Worm (Caenorhabditis elegans): ENCODE results near the gene pygo-1.

DNA sequence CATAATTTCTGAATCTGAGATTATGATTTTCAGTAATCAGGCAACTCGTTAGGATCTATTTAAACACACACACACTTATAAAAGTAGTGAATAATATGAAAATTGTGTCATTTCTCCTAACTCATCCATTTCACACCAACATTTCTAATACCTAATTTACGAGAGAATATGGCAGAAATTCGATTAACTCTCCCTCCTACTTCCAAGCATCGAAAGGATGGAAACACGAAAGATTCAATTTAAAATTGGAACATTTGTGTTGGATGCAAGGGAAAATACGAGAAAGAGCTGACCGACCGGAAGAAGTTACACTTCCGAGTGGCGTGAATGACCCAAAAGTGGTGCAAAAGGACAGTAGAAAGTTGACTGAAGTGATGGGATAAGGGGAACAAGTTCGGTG is 25.9 kb downstream of the pygo-1 start:
- TF ChIP-seq nhr-25 (tag; optimal IDR thresholded peaks at IDR 0.05; ENCODE audit: borderline replicate concordance, insufficient read depth): no peak
- TF ChIP-seq tra-1 (GFP tag; IDR thresholded peaks at IDR 0.05): no peak
- no peak for TF ChIP-seq mdt-29 (GFP tag; IDR thresholded peaks at IDR 0.05)
- TF ChIP-seq unc-62 (GFP tag; optimal IDR thresholded peaks at IDR 0.05 in 1 of 2): no peak
- TF ChIP-seq unc-62 (tag; optimal IDR thresholded peaks at IDR 0.05): no peak
- TF ChIP-seq lin-38 (GFP tag; IDR thresholded peaks at IDR 0.05): no peak
- no peak for TF ChIP-seq madf-9 (GFP tag; conservative IDR thresholded peaks at IDR 0.05)
- TF ChIP-seq F37D6.2 (tag; optimal IDR thresholded peaks at IDR 0.05): no peak
- no peak for TF ChIP-seq R02D3.7 (tag; optimal IDR thresholded peaks at IDR 0.05)
- TF ChIP-seq T26A8.4 (GFP tag; IDR thresholded peaks at IDR 0.05): no peak
- TF ChIP-seq nhr-76 (tag; optimal IDR thresholded peaks at IDR 0.05): no peak
- no peak for TF ChIP-seq lsy-2 (tag; optimal IDR thresholded peaks at IDR 0.05)
- TF ChIP-seq snpc-4 (tag; optimal IDR thresholded peaks at IDR 0.05): no peak
